Worm (Caenorhabditis elegans): Measurements from ENCODE around the gene K11E4.1.

- TF ChIP-seq hmbx-1 (tag; optimal IDR thresholded peaks at IDR 0.05) = no peak
- TF ChIP-seq ama-1 (optimal IDR thresholded peaks at IDR 0.05) = no peak
- TF ChIP-seq ceh-36 (tag; optimal IDR thresholded peaks at IDR 0.05) = no peak
- TF ChIP-seq tbx-37 (GFP tag; conservative IDR thresholded peaks at IDR 0.05) = no peak
- no peak for TF ChIP-seq ets-7 (tag; optimal IDR thresholded peaks at IDR 0.05)
These were observed 47.1 kb upstream of the K11E4.1 start for ce11 chrX:13666864-13667263.

Measured in whole organism, early embryonic.